Worm (Caenorhabditis elegans) whole organism, L3 larva: ENCODE data around the gene C01G12.16.

Experiments used
- ceh-16 ChIP-seq: sonication (generic microtip); optimal IDR thresholded peaks from 2 replicates; lab custom pipeline; 2017; ENCODE audit warnings: missing biosample characterization, missing genetic modification characterization
- elt-3 ChIP-seq, 3 experiments: fragments of 150-350 bp in 1 of 3; sonication (generic microtip) in 2 of 3; optimal IDR thresholded peaks; 2 replicates in 2 of 3; 4 replicates in 1 of 3; lab custom pipeline; 2014 to 2017; ENCODE audit warnings: missing biosample characterization in 3 of 3, missing genetic modification characterization in 3 of 3
- lin-15B ChIP-seq: fragments of 150-350 bp; optimal IDR thresholded peaks from 2 replicates; lab custom pipeline; 2014; ENCODE audit warnings: missing biosample characterization, missing genetic modification characterization
- lin-39 ChIP-seq: fragments of 150-350 bp; optimal IDR thresholded peaks from 2 replicates; lab custom pipeline; 2018; ENCODE audit warnings: missing biosample characterization, missing genetic modification reagents, missing genetic modification characterization
- mdl-1 ChIP-seq: fragments of 150-350 bp; optimal IDR thresholded peaks from 2 replicates; lab custom pipeline; 2014; ENCODE audit warnings: missing biosample characterization, missing genetic modification characterization
- nhr-11 ChIP-seq: fragments of 150-350 bp; optimal IDR thresholded peaks from 2 replicates; lab custom pipeline; 2014; ENCODE audit warnings: missing biosample characterization, missing genetic modification characterization
- nhr-12 ChIP-seq: fragments of 150-350 bp; optimal IDR thresholded peaks from 2 replicates; lab custom pipeline; 2014; ENCODE audit warnings: missing biosample characterization, missing genetic modification characterization
- nhr-25 ChIP-seq: sonication (generic microtip); optimal IDR thresholded peaks from 2 replicates; lab custom pipeline; 2017; ENCODE audit warnings: missing biosample characterization, missing genetic modification characterization
- nhr-76 ChIP-seq: fragments of 150-350 bp; sonication (generic microtip); optimal IDR thresholded peaks from 5 replicates; lab custom pipeline; 2014; ENCODE audit warnings: missing biosample characterization, missing genetic modification characterization
- pha-4 ChIP-seq: fragments of 150-350 bp; optimal IDR thresholded peaks from 2 replicates; lab custom pipeline; 2014; ENCODE audit warnings: missing biosample characterization, missing genetic modification reagents, missing genetic modification characterization
- skn-1 ChIP-seq: fragments of 150-350 bp; optimal IDR thresholded peaks from 2 replicates; lab custom pipeline; 2014; ENCODE audit warnings: missing biosample characterization, missing genetic modification characterization
- snpc-4 ChIP-seq: fragments of 150-350 bp; optimal IDR thresholded peaks from 2 replicates; lab custom pipeline; 2014; ENCODE audit warnings: missing biosample characterization, missing genetic modification characterization
- unc-62 ChIP-seq: fragments of 150-350 bp; sonication (generic microtip); optimal IDR thresholded peaks from 4 replicates; lab custom pipeline; 2014; ENCODE audit warnings: missing biosample characterization, missing genetic modification reagents, missing genetic modification characterization
- ztf-11 ChIP-seq: fragments of 150-350 bp; optimal IDR thresholded peaks from 2 replicates; lab custom pipeline; 2014; ENCODE audit warnings: missing biosample characterization, missing genetic modification characterization

ce11 chrIII:4120386-4120785, 40.7 kb upstream of the C01G12.16 start:
- TF ChIP-seq nhr-12 (tag; lab: Kevin White, UChicago), result no peak
- TF ChIP-seq ceh-16 (tag; lab: Kevin White, UChicago), result no peak
- TF ChIP-seq nhr-25 (tag; lab: Kevin White, UChicago), result no peak
- no peak for TF ChIP-seq unc-62 (GFP tag; lab: Kevin White, UChicago)
- TF ChIP-seq nhr-76 (tag; lab: Kevin White, UChicago), result no peak
- no peak for TF ChIP-seq mdl-1 (tag; lab: Kevin White, UChicago)
- no peak for TF ChIP-seq lin-15B (tag; lab: Kevin White, UChicago)
- no peak for TF ChIP-seq ztf-11
- no peak for TF ChIP-seq skn-1 (tag; lab: Kevin White, UChicago)
- TF ChIP-seq snpc-4 (tag; lab: Kevin White, UChicago), result no peak
- no peak for TF ChIP-seq nhr-11 (tag; lab: Kevin White, UChicago)
- TF ChIP-seq lin-39 (tag; lab: Kevin White, UChicago), result no peak
- no peak for TF ChIP-seq pha-4 (tag; lab: Kevin White, UChicago)
- TF ChIP-seq elt-3 (tag; optimal IDR thresholded peaks at IDR 0.05; lab: Kevin White, UChicago), result no peak
